Worm (Caenorhabditis elegans): ENCODE data around the gene coq-6.

coq-6 gene

DNA sequence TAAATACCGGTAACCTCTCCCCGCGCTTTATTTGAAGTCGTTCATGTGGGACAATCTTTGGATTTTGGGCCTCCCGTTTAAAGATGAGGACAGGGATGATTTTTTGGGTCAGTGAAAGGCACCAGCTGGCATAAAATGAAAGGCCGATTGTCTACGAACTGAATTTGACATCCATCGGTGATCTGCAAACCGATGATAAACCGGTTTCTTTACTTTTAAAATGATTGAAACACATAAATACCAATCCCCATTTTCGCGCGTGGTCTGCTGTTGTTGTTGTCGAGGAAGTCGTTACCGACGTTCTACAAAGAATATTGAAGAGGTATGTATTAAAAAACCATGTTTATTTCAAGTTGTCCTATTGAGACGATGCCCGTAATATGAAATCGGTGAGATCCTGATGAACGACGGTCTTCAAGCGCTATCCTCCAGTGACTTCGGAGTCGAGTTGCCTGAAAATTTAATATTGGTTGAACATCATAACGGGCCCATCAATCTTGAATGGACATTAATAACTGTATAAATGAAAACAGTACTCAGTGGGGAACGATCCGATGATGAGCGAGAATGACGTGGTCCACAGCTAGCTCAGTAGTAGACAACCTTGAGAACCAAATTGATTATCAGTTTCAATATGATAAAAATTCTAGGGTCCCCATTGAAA, 6.5 kb downstream of the coq-6 start (continued):
- TF ChIP-seq tbp1 (GFP tag; optimal IDR thresholded peaks at IDR 0.05) (no peak), attf-6 (GFP tag; IDR thresholded peaks at IDR 0.05) (peak; percentile 33), rpc-1 (optimal IDR thresholded peaks at IDR 0.05) (no peak), rpc-1 (tag; optimal IDR thresholded peaks at IDR 0.05) (no peak), Y67H2A.10 (GFP tag; conservative IDR thresholded peaks at IDR 0.05) (no peak; the same call in 1 of the 2 replicates), ceh-58 (GFP tag; IDR thresholded peaks at IDR 0.05) (peak; percentile 69; the same call in 1 of the 2 replicates), lir-1 (GFP tag; conservative IDR thresholded peaks at IDR 0.05) (0 out of 2 replicates have a peak, but pooled peaks have one; percentile 27), dox-1 (GFP tag; IDR thresholded peaks at IDR 0.05) (peak; percentile 91), F55B11.4 (tag; optimal IDR thresholded peaks at IDR 0.05; ENCODE audit: borderline replicate concordance, insufficient read depth) (no peak), nfyb-1 (GFP tag; IDR thresholded peaks at IDR 0.05) (peak; percentile 86), attf-3 (GFP tag; conservative IDR thresholded peaks at IDR 0.05) (0 out of 2 replicates have a peak, but pooled peaks have one; percentile 40), nhr-90 (tag; optimal IDR thresholded peaks at IDR 0.05) (no peak), nhr-120 (GFP tag; IDR thresholded peaks at IDR 0.05) (no peak), let-526 (GFP tag; IDR thresholded peaks at IDR 0.05) (peak; percentile 21; the same call in 1 of the 2 replicates), him-1 (tag; optimal IDR thresholded peaks at IDR 0.05) (no peak), aptf-3 (GFP tag; IDR thresholded peaks at IDR 0.05) (peak; percentile 57; the same call in 1 of the 2 replicates), hlh-12 (tag; optimal IDR thresholded peaks at IDR 0.05) (no peak), tlf-1 (GFP tag; optimal IDR thresholded peaks at IDR 0.05) (peak; percentile 34), Y95B8A.8 (GFP tag; IDR thresholded peaks at IDR 0.05) (peak; percentile 82), nhr-27 (tag; optimal IDR thresholded peaks at IDR 0.05) (peak; percentile 56), fkh-3 (tag; optimal IDR thresholded peaks at IDR 0.05) (no peak), pbrm-1 (GFP tag; IDR thresholded peaks at IDR 0.05) (peak; percentile 74), hmg-1.2 (GFP tag; IDR thresholded peaks at IDR 0.05) (peak; percentile 56), lin-40 (tag; optimal IDR thresholded peaks at IDR 0.05) (no peak), Y79H2A.3 (GFP tag; conservative IDR thresholded peaks at IDR 0.05) (peak; percentile 91), madf-6 (GFP tag; IDR thresholded peaks at IDR 0.05) (peak; percentile 59), unc-130 (GFP tag; optimal IDR thresholded peaks at IDR 0.05) (no peak)

DNA sequence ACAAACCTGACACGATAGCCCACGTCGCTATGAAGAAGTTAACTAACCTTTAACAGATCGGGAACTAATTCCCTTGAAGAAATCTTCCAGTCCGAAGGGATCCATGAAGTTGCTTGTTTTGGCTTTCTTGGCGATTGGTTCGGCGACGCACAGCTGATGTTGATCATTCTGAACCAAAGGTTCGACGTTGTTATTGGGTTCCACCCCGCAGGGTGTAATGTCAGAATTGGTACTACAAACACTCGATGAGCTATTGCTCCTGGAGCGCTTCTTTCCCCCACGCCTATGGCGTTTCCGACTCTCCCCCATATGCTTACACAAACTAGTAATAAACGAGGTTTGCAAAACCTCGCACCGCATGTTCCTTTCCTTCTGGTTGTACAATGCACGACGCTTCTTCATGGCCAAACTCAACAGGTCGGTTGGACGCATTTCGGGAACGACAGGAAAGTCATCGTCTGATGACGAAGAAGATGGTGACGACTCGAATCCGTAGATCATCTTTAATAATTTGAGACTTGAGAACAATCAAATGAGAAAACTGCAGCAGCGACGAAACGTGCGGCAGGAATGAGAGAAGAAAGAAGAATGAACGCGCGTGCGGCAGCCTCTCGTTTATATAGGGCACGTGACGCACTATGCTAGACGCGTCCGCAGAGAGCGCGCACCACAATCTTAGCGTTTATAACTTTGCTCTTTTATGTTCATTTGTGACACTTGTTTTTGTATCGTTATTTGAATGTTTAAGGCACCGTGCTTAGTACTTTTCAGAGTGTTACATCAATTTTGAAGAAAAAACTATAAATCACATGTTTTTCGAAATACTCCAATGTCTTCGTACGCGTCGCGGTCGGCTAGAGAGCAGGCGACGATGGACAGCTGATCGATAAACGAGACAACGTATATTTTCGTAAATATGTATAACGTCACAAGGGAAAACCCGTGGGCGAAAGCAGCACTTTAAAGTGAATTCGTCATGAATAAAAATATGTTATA, 7.4 kb downstream of the coq-6 start, which contains the start of gene tos-1:
tos-1 (minus strand) TSS at position 575 of the 996 bp plus-strand sequence.
- TF ChIP-seq egl-18 (GFP tag; IDR thresholded peaks at IDR 0.05) (peak; percentile 90), Y95B8A.8 (GFP tag; IDR thresholded peaks at IDR 0.05) (peak; percentile 96), tbp1 (GFP tag; optimal IDR thresholded peaks at IDR 0.05) (peak; percentile 84), nfya-2 (GFP tag; IDR thresholded peaks at IDR 0.05) (no peak), let-526 (GFP tag; IDR thresholded peaks at IDR 0.05) (peak; percentile 91), hrde-1 (tag; optimal IDR thresholded peaks at IDR 0.05; ENCODE audit: borderline replicate concordance) (no peak), ceh-79 (tag; optimal IDR thresholded peaks at IDR 0.05) (peak; percentile 53), let-607 (tag; optimal IDR thresholded peaks at IDR 0.05) (peak; percentile 89 to 90), lir-1 (GFP tag; conservative IDR thresholded peaks at IDR 0.05) (peak; percentile 94), F55B11.4 (tag; optimal IDR thresholded peaks at IDR 0.05; ENCODE audit: borderline replicate concordance, insufficient read depth) (no peak), hmg-1.2 (GFP tag; IDR thresholded peaks at IDR 0.05) (peak; percentile 82), K12H6.12 (tag; optimal IDR thresholded peaks at IDR 0.05) (peak; percentile 99), snpc-4 (GFP tag; optimal IDR thresholded peaks at IDR 0.05) (peak; percentile 27), snpc-4 (tag; optimal IDR thresholded peaks at IDR 0.05) (peak; percentile 70 to 87 (median 80)), cebp-2 (GFP tag; IDR thresholded peaks at IDR 0.05) (no peak; the same call in 1 of the 2 replicates), lin-35 (GFP tag; optimal IDR thresholded peaks at IDR 0.05) (peak in 2 of 3 experiments; percentile 80 to 85), ceh-40 (GFP tag; IDR thresholded peaks at IDR 0.05) (no peak), snpc-1.1 (tag; optimal IDR thresholded peaks at IDR 0.05; ENCODE audit: insufficient read depth) (no peak), ztf-6 (GFP tag; IDR thresholded peaks at IDR 0.05) (peak; percentile 91), egrh-3 (GFP tag; IDR thresholded peaks at IDR 0.05) (peak; percentile 53; the same call in 1 of the 2 replicates), xnd-1 (tag; optimal IDR thresholded peaks at IDR 0.05) (no peak), ZK185.1 (tag; optimal IDR thresholded peaks at IDR 0.05; ENCODE audit: poor library complexity, severe bottlenecking) (peak; percentile 89)
